Fruit fly (Drosophila melanogaster): Measurements from ENCODE around the gene RpL27A.
A peak's percentile ranks its signal among the peaks of the same experiment; 100 is the strongest.

Gene RpL27A

DNA sequence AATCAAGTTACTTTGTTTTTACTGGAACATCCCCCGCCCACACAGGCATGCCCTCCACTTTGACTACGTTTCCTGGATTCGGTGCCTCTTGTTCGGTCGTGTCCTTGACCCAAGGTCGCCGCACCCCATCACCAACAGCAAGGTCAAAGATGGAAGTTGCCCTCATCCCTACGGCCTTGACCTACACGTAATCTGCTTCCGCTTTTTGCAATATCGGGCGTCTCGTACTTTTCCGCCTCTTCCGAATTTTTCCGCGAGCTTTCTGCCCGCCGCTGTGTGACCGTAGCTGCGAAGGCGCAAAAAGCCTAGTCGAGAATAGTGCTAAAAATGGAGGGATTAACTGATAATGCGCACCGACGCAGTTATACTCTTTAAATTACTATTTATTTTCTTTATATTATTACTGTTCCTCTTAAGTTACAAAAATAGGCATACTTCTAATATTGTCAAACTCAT, 1.6 kb downstream of the RpL27A start, which contains the start of gene Gs1l (continued):
- TF ChIP-seq dsx (GFP tag; optimal IDR thresholded peaks at IDR 0.05; ENCODE audit: poor library complexity, severe bottlenecking) (peak; percentile 80), CG11294 (GFP tag; IDR thresholded peaks at IDR 0.05) (no peak), Eip93F (GFP tag; optimal IDR thresholded peaks at IDR 0.05) (no peak), CG6163 (GFP tag; IDR thresholded peaks at IDR 0.05) (0 out of 3 replicates have a peak, but pooled peaks have one; percentile 26), CG8119 (GFP tag; IDR thresholded peaks at IDR 0.05) (no peak), Hr38 (GFP tag; optimal IDR thresholded peaks at IDR 0.05) (no peak), CG3919 (GFP tag; optimal IDR thresholded peaks at IDR 0.05) (no peak), topi (GFP tag; optimal IDR thresholded peaks at IDR 0.05) (peak; percentile 24), Sox15 (GFP tag; optimal IDR thresholded peaks at IDR 0.05) (no peak), acj6 (GFP tag; optimal IDR thresholded peaks at IDR 0.05) (no peak), achi (GFP tag; optimal IDR thresholded peaks at IDR 0.05) (no peak), Hr4 (GFP tag; optimal IDR thresholded peaks at IDR 0.05) (no peak), CG10669 (GFP tag; optimal IDR thresholded peaks at IDR 0.05) (no peak), dac (GFP tag; optimal IDR thresholded peaks at IDR 0.05) (no peak), fd85E (GFP tag; optimal IDR thresholded peaks at IDR 0.05) (no peak), Hr39 (GFP tag; optimal IDR thresholded peaks at IDR 0.05) (no peak), Sox102F (GFP tag; optimal IDR thresholded peaks at IDR 0.05) (no peak), Ets96B (tag; optimal IDR thresholded peaks at IDR 0.05) (no peak), CG6854 (GFP tag; optimal IDR thresholded peaks at IDR 0.05) (peak; percentile 0), pdm3 (GFP tag; optimal IDR thresholded peaks at IDR 0.05) (no peak), Eip78C (GFP tag) (peak; percentile 71), CG34406 (GFP tag; optimal IDR thresholded peaks at IDR 0.05) (no peak), CG9139 (GFP tag; optimal IDR thresholded peaks at IDR 0.05) (no peak), CG6808 (GFP tag; optimal IDR thresholded peaks at IDR 0.05) (no peak), CG11762 (GFP tag; optimal IDR thresholded peaks at IDR 0.05; ENCODE audit: insufficient read depth) (no peak), eg (GFP tag; IDR thresholded peaks at IDR 0.05) (peak; percentile 53; the same call in 1 of the 3 replicates), lz (GFP tag; optimal IDR thresholded peaks at IDR 0.05) (no peak), CG16779 (tag; optimal IDR thresholded peaks at IDR 0.05) (no peak), OdsH (GFP tag; optimal IDR thresholded peaks at IDR 0.05) (peak; percentile 2), CG6792 (GFP tag; optimal IDR thresholded peaks at IDR 0.05) (no peak), fkh (GFP tag; optimal IDR thresholded peaks at IDR 0.05) (no peak), CG6276 (GFP tag; optimal IDR thresholded peaks at IDR 0.05) (no peak), CG10631 (GFP tag; optimal IDR thresholded peaks at IDR 0.05) (no peak), Sox14 (GFP tag; optimal IDR thresholded peaks at IDR 0.05) (peak; percentile 28), vri (GFP tag; optimal IDR thresholded peaks at IDR 0.05) (peak; percentile 44)

DNA sequence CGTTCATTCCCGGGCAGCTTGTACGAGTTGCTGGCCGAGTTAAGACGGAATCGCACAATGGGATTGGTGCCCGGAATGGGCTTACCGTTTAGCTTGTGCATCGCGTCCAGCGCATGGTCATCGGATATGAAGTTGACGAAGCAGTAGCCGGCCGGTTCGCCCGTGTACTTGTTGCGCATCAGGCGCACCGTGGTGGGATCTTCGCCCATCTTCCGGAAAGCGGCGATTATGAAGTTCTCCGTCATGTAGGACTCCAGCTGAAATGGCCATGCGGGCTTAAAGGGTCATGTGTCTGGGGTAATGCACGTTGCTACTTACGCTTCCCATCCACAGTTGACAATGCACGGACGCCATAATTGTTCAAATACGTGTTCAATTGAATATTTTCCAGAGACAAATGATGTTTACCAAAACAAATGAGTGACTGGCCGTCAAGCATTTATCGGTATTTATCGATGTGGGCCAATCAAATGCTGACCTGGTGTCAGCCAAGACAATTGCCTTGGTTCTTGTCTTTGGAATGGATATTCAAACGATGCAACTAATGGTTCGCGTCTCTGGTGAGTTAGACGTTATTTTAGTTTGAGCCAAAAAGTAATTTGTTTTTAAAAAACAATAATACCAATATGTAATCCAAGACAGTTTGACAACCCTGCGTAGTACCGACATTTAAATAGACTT, 4.0 kb downstream of the RpL27A start, which contains the start of the genes Secp43 and ND-B8:
Gene Secp43 (minus strand): TSS at position 445 of the 681 bp plus-strand sequence.
Gene ND-B8 (plus strand): TSS at position 618 of the 681 bp plus-strand sequence.
- TF ChIP-seq CG7368 (GFP tag; optimal IDR thresholded peaks at IDR 0.05) (no peak), CG10669 (GFP tag; optimal IDR thresholded peaks at IDR 0.05) (no peak), Eip75B (GFP tag; optimal IDR thresholded peaks at IDR 0.05) (no peak), Eip93F (GFP tag; optimal IDR thresholded peaks at IDR 0.05) (no peak), CG4318 (GFP tag; optimal IDR thresholded peaks at IDR 0.05) (no peak), CG3032 (tag; optimal IDR thresholded peaks at IDR 0.05) (no peak), net (GFP tag; optimal IDR thresholded peaks at IDR 0.05) (no peak), Ets21C (GFP tag; optimal IDR thresholded peaks at IDR 0.05) (no peak), Sox14 (GFP tag; optimal IDR thresholded peaks at IDR 0.05) (peak; percentile 27), CG6808 (GFP tag; optimal IDR thresholded peaks at IDR 0.05) (peak; percentile 13), svp (GFP tag) (peak; percentile 86), CG11762 (GFP tag; optimal IDR thresholded peaks at IDR 0.05; ENCODE audit: insufficient read depth) (no peak), CG11294 (GFP tag; IDR thresholded peaks at IDR 0.05) (no peak), achi (GFP tag; optimal IDR thresholded peaks at IDR 0.05) (peak; percentile 29), CG1621 (tag; optimal IDR thresholded peaks at IDR 0.05) (peak; percentile 32), dsx (GFP tag; optimal IDR thresholded peaks at IDR 0.05; ENCODE audit: poor library complexity, severe bottlenecking) (peak; percentile 36), fkh (GFP tag; optimal IDR thresholded peaks at IDR 0.05) (peak; percentile 77), OdsH (GFP tag; optimal IDR thresholded peaks at IDR 0.05) (no peak), CG32006 (GFP tag; optimal IDR thresholded peaks at IDR 0.05) (no peak), eg (GFP tag; IDR thresholded peaks at IDR 0.05) (no peak), CG6163 (GFP tag; IDR thresholded peaks at IDR 0.05) (no peak), CG8632 (GFP tag; optimal IDR thresholded peaks at IDR 0.05) (no peak), Lpt (GFP tag; optimal IDR thresholded peaks at IDR 0.05) (no peak), Eip78C (GFP tag) (no peak), esn (GFP tag; optimal IDR thresholded peaks at IDR 0.05) (no peak), CG9139 (GFP tag; optimal IDR thresholded peaks at IDR 0.05) (no peak)

All from whole organism, prepupa.